Fruit fly (Drosophila melanogaster): ENCODE data around the gene CG9459.

The CG9459 gene

dm6 chr3R:9823723-9824122, 5.5 kb upstream of the CG9459 start, which contains the start of gene CG34302 (continued):
- no peak for TF ChIP-seq Fer3 (tag; optimal IDR thresholded peaks at IDR 0.05)
- TF ChIP-seq CG33213 (GFP tag; optimal IDR thresholded peaks at IDR 0.05) = no peak
- no peak for TF ChIP-seq Max (GFP tag; optimal IDR thresholded peaks at IDR 0.05)
- TF ChIP-seq CHES-1-like (GFP tag; optimal IDR thresholded peaks at IDR 0.05) = no peak

- TF ChIP-seq br (optimal IDR thresholded peaks at IDR 0.05) (no peak), CG12299 (tag; optimal IDR thresholded peaks at IDR 0.05) (no peak), klu (GFP tag; IDR thresholded peaks at IDR 0.05) (no peak), Abd-B (GFP tag; optimal IDR thresholded peaks at IDR 0.05) (no peak)
Measured at dm6 chr3R:9821091-9821490, 2.9 kb upstream of the CG9459 start, which contains the start of gene CG42857. TSS of gene CG42857 (minus strand) at chr3R:9821191.

- TF ChIP-seq CG10209 (GFP tag; optimal IDR thresholded peaks at IDR 0.05) = no peak
- no peak for TF ChIP-seq nau (GFP tag; optimal IDR thresholded peaks at IDR 0.05)
- TF ChIP-seq CG32772 (GFP tag; IDR thresholded peaks at IDR 0.05) = 0 out of 2 replicates have a peak, but pooled peaks have one; percentile 20
Measured at dm6 chr3R:9819777-9820176, 1.6 kb upstream of the CG9459 start, which contains the start of gene CG9458. TSS of gene CG9458 (minus strand) at chr3R:9819877.

DNA sequence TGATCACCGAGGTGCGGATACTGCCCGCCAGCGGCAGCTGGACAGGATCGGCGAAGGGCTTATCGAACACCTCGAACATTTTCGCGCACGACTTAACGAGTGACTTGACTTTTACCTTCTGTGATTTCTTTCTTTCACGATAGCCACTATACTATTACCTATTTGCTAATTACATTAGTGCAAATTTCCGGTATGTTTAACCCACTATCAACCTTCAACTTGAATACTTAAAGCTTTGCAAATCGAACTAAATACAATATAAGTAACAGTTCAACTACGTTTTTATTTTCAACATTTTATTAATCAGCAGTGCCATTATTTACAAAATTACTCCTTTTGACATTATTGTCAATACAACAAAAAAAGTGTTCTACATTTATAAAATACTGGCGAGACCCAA, 1.3 kb downstream of the CG9459 start, which contains the start of gene CG16904:
TSS of gene CG16904 (minus strand) at position 101 of the 400 bp plus-strand sequence.
- no peak for TF ChIP-seq twi (tag; optimal IDR thresholded peaks at IDR 0.05)
- TF ChIP-seq sna (GFP tag; IDR thresholded peaks at IDR 0.05; ENCODE audit: partially characterized antibody) = no peak
- no peak for TF ChIP-seq row (GFP tag; IDR thresholded peaks at IDR 0.05)

dm6 chr3R:9813861-9814260, 4.3 kb downstream of the CG9459 start, which contains the start of gene eloF:
TSS of gene eloF (plus strand) at chr3R:9814161.
- TF ChIP-seq zf30C (GFP tag; optimal IDR thresholded peaks at IDR 0.05) = no peak
- TF ChIP-seq bcd (GFP tag; optimal IDR thresholded peaks at IDR 0.05) = no peak
- no peak for TF ChIP-seq sens (GFP tag)
- TF ChIP-seq CG1602 (GFP tag; optimal IDR thresholded peaks at IDR 0.05) = no peak
- no peak for TF ChIP-seq CG11560 (tag; IDR thresholded peaks at IDR 0.05)
- no peak for TF ChIP-seq Ssrp (tag; optimal IDR thresholded peaks at IDR 0.05)
- no peak for TF ChIP-seq fu2 (GFP tag; optimal IDR thresholded peaks at IDR 0.05)
- TF ChIP-seq Mes4 (GFP tag; optimal IDR thresholded peaks at IDR 0.05) = no peak
- no peak for TF ChIP-seq Jarid2 (GFP tag; optimal IDR thresholded peaks at IDR 0.05)
- TF ChIP-seq bsh (GFP tag; optimal IDR thresholded peaks at IDR 0.05) = no peak
- no peak for TF ChIP-seq CG3995 (GFP tag; optimal IDR thresholded peaks at IDR 0.05)
- no peak for TF ChIP-seq seq (GFP tag; IDR thresholded peaks at IDR 0.05)
- TF ChIP-seq Opbp (GFP tag; IDR thresholded peaks at IDR 0.05; ENCODE audit: partially characterized antibody) = no peak

dm6 chr3R:9812447-9812846, 5.7 kb downstream of the CG9459 start, which contains the start of gene CG8534:
TSS of gene CG8534 (plus strand) at chr3R:9812747.
- no peak for TF ChIP-seq CG18619 (GFP tag; optimal IDR thresholded peaks at IDR 0.05)
- no peak for TF ChIP-seq gcm (GFP tag; optimal IDR thresholded peaks at IDR 0.05)

- TF ChIP-seq Deaf1 (tag; optimal IDR thresholded peaks at IDR 0.05) (no peak), pzg (GFP tag; optimal IDR thresholded peaks at IDR 0.05) (peak; percentile 88), CG5245 (GFP tag; optimal IDR thresholded peaks at IDR 0.05) (no peak), CG10543 (GFP tag; optimal IDR thresholded peaks at IDR 0.05) (peak; percentile 2), CG4360 (GFP tag; IDR thresholded peaks at IDR 0.05) (no peak), fu2 (GFP tag; optimal IDR thresholded peaks at IDR 0.05) (peak; percentile 14), MBD-R2 (GFP tag; IDR thresholded peaks at IDR 0.05) (peak; percentile 59), cg (GFP tag; optimal IDR thresholded peaks at IDR 0.05) (peak; percentile 94), ttk (GFP tag; IDR thresholded peaks at IDR 0.05) (peak; percentile 13; the same call in 1 of the 2 replicates), CHES-1-like (GFP tag; optimal IDR thresholded peaks at IDR 0.05) (peak; percentile 58), Pdp1 (GFP tag; optimal IDR thresholded peaks at IDR 0.05) (no peak), nerfin-1 (tag; optimal IDR thresholded peaks at IDR 0.05) (peak; percentile 32), CG3281 (GFP tag; optimal IDR thresholded peaks at IDR 0.05) (peak; percentile 15)
Measured at dm6 chr3R:9808946-9809545, 9.1 kb downstream of the CG9459 start, which contains the start of gene FBXO11. TSS of gene FBXO11 (minus strand) at chr3R:9809368.

Data from whole organism, embryonic.